Fruit fly (Drosophila melanogaster) whole organism, prepupa: Measurements from ENCODE around the gene ProRS-m.

ENCODE experiments used
- CG10631 ChIP-seq: fragments of 200-800 bp; sonication (Bioruptor generic); optimal IDR thresholded peaks from 2 replicates; lab custom pipeline; 2016; ENCODE audit warnings: missing biosample characterization, missing genetic modification characterization
- CG10669 ChIP-seq: fragments of 200-800 bp; sonication (Bioruptor generic); optimal IDR thresholded peaks from 3 replicates; lab custom pipeline; 2018; ENCODE audit warnings: missing biosample characterization, mild to moderate bottlenecking, missing genetic modification characterization, moderate library complexity
- CG11294 ChIP-seq: fragments of 200-800 bp; sonication (Bioruptor generic); IDR thresholded peaks from 2 replicates; pipeline ENCODE4 v1.3.6; 2022; ENCODE audit warnings: missing biosample characterization, missing genetic modification characterization
- CG15336 ChIP-seq: fragments of 200-800 bp; sonication (Bioruptor generic); IDR thresholded peaks from 2 replicates; pipeline ENCODE4 v1.3.6; 2022; ENCODE audit warnings: missing biosample characterization, missing genetic modification characterization
- CG1621 ChIP-seq: fragments of 200-800 bp; sonication (Bioruptor generic); optimal IDR thresholded peaks from 3 replicates; lab custom pipeline; 2018; ENCODE audit warnings: missing biosample characterization, mild to moderate bottlenecking, missing genetic modification characterization
- CG3032 ChIP-seq: fragments of 200-800 bp; optimal IDR thresholded peaks from 2 replicates; lab custom pipeline; 2019; ENCODE audit warnings: missing biosample characterization, mild to moderate bottlenecking, missing genetic modification characterization, moderate library complexity
- CG31627 ChIP-seq: fragments of 200-800 bp; sonication (Bioruptor generic); optimal IDR thresholded peaks from 3 replicates; lab custom pipeline; 2016; ENCODE audit warnings: missing biosample characterization, missing genetic modification characterization
- CG32006 ChIP-seq: fragments of 200-800 bp; sonication (Bioruptor generic); optimal IDR thresholded peaks from 3 replicates; lab custom pipeline; 2017; ENCODE audit warnings: missing biosample characterization, mild to moderate bottlenecking, missing genetic modification characterization
- CG34406 ChIP-seq: fragments of 200-800 bp; sonication (Bioruptor generic); optimal IDR thresholded peaks from 3 replicates; lab custom pipeline; 2016; ENCODE audit warnings: missing biosample characterization, missing genetic modification characterization
- CG3919 ChIP-seq: fragments of 200-800 bp; sonication (Bioruptor generic); optimal IDR thresholded peaks from 3 replicates; lab custom pipeline; 2016; ENCODE audit warnings: missing biosample characterization, missing genetic modification characterization
- CG4318 ChIP-seq: fragments of 200-800 bp; sonication (Bioruptor generic); optimal IDR thresholded peaks from 3 replicates; lab custom pipeline; 2017; ENCODE audit warnings: missing biosample characterization, mild to moderate bottlenecking, missing genetic modification characterization
- CG6276 ChIP-seq: fragments of 200-800 bp; sonication (Bioruptor generic); optimal IDR thresholded peaks from 2 replicates; lab custom pipeline; 2017; ENCODE audit warnings: missing biosample characterization, mild to moderate bottlenecking, missing genetic modification characterization
- CG6808 ChIP-seq: fragments of 200-800 bp; sonication (Bioruptor generic); optimal IDR thresholded peaks from 3 replicates; lab custom pipeline; 2017; ENCODE audit warnings: missing biosample characterization, missing genetic modification characterization, mild to moderate bottlenecking, moderate library complexity, missing genetic modification reagents
- CG6854 ChIP-seq: fragments of 200-800 bp; sonication (Bioruptor generic); optimal IDR thresholded peaks from 2 replicates; lab custom pipeline; 2017; ENCODE audit warnings: missing biosample characterization, mild to moderate bottlenecking, missing genetic modification characterization
- CG8319 ChIP-seq: fragments of 200-800 bp; sonication (Bioruptor generic); optimal IDR thresholded peaks from 3 replicates; lab custom pipeline; 2016; ENCODE audit warnings: missing biosample characterization, missing genetic modification characterization
- CG9139 ChIP-seq: fragments of 200-800 bp; sonication (Bioruptor generic); optimal IDR thresholded peaks from 3 replicates; lab custom pipeline; 2017; ENCODE audit warnings: missing biosample characterization, mild to moderate bottlenecking, missing genetic modification characterization
- Eip75B ChIP-seq: fragments of 200-800 bp; sonication (Bioruptor generic); optimal IDR thresholded peaks from 3 replicates; lab custom pipeline; 2016; ENCODE audit warnings: missing biosample characterization, missing genetic modification characterization
- Eip78C ChIP-seq: fragments of 200-800 bp; sonication (Bioruptor generic); peaks from one replicate; lab custom pipeline; 2016; ENCODE audit warnings: missing biosample characterization, missing genetic modification characterization
- Ets96B ChIP-seq: fragments of 200-800 bp; optimal IDR thresholded peaks from 2 replicates; lab custom pipeline; 2019; ENCODE audit warnings: missing biosample characterization, mild to moderate bottlenecking, missing genetic modification characterization, moderate library complexity
- Gug ChIP-seq: fragments of 200-800 bp; sonication (Bioruptor generic); IDR thresholded peaks from 2 replicates; pipeline ENCODE4 v1.3.6; 2022; ENCODE audit warnings: missing biosample characterization, missing genetic modification characterization
- Hr38 ChIP-seq: sonication (Bioruptor generic); optimal IDR thresholded peaks from 2 replicates; lab custom pipeline; 2016; ENCODE audit warnings: missing biosample characterization, missing genetic modification characterization
- Hr39 ChIP-seq: fragments of 200-800 bp; sonication (Bioruptor generic); optimal IDR thresholded peaks from 2 replicates; lab custom pipeline; 2016; ENCODE audit warnings: missing biosample characterization, missing genetic modification characterization
- Hr4 ChIP-seq: fragments of 200-800 bp; sonication (Bioruptor generic); optimal IDR thresholded peaks from 3 replicates; lab custom pipeline; 2016; ENCODE audit warnings: missing biosample characterization, missing genetic modification characterization
- Lpt ChIP-seq: fragments of 200-800 bp; sonication (Bioruptor generic); optimal IDR thresholded peaks from 3 replicates; lab custom pipeline; 2016; ENCODE audit warnings: missing biosample characterization, missing genetic modification characterization
- OdsH ChIP-seq: fragments of 200-800 bp; sonication (Bioruptor generic); optimal IDR thresholded peaks from 3 replicates; lab custom pipeline; 2016; ENCODE audit warnings: missing biosample characterization, missing genetic modification characterization
- Sox15 ChIP-seq: fragments of 200-800 bp; sonication (Bioruptor generic); optimal IDR thresholded peaks from 3 replicates; lab custom pipeline; 2016; ENCODE audit warnings: missing biosample characterization, missing genetic modification characterization
- achi ChIP-seq: fragments of 200-800 bp; sonication (Bioruptor generic); optimal IDR thresholded peaks from 3 replicates; lab custom pipeline; 2016; ENCODE audit warnings: missing biosample characterization, missing genetic modification characterization
- acj6 ChIP-seq: fragments of 200-800 bp; sonication (Bioruptor generic); optimal IDR thresholded peaks from 3 replicates; lab custom pipeline; 2016; ENCODE audit warnings: missing biosample characterization, missing genetic modification characterization
- dsx ChIP-seq: fragments of 200-800 bp; optimal IDR thresholded peaks from 3 replicates; lab custom pipeline; 2019; ENCODE audit warnings: missing biosample characterization, mild to moderate bottlenecking, missing genetic modification characterization, moderate library complexity; ENCODE audit not compliant: poor library complexity, severe bottlenecking
- eg ChIP-seq: fragments of 200-800 bp; sonication (Bioruptor generic); IDR thresholded peaks from 3 replicates; pipeline ENCODE4 v1.3.6; 2022; ENCODE audit warnings: missing biosample characterization, missing genetic modification characterization
- esn ChIP-seq: fragments of 200-800 bp; sonication (Bioruptor generic); optimal IDR thresholded peaks from 2 replicates; lab custom pipeline; 2016; ENCODE audit warnings: missing biosample characterization, mild to moderate bottlenecking, missing genetic modification characterization, moderate library complexity
- fd85E ChIP-seq: fragments of 200-800 bp; sonication (Bioruptor generic); optimal IDR thresholded peaks from 3 replicates; lab custom pipeline; 2016; ENCODE audit warnings: missing biosample characterization, missing genetic modification characterization
- lz ChIP-seq: fragments of 200-800 bp; sonication (Bioruptor generic); optimal IDR thresholded peaks from 3 replicates; lab custom pipeline; 2016; ENCODE audit warnings: missing biosample characterization, missing genetic modification characterization
- net ChIP-seq: fragments of 200-800 bp; sonication (Bioruptor generic); optimal IDR thresholded peaks from 3 replicates; lab custom pipeline; 2016; ENCODE audit warnings: missing biosample characterization, missing genetic modification characterization
- pdm3 ChIP-seq: fragments of 200-800 bp; sonication (Bioruptor generic); optimal IDR thresholded peaks from 3 replicates; lab custom pipeline; 2016; ENCODE audit warnings: missing biosample characterization, missing genetic modification characterization
- ss ChIP-seq, 2 experiments: fragments of 200-800 bp; sonication (Bioruptor generic); optimal IDR thresholded peaks; 2 replicates in 1 of 2; 3 replicates in 1 of 2; lab custom pipeline; 2017 to 2018; ENCODE audit warnings: mild to moderate bottlenecking in 2 of 2, missing biosample characterization in 2 of 2, missing genetic modification characterization in 2 of 2, moderate library complexity in 1 of 2
- svp ChIP-seq: fragments of 200-800 bp; sonication (Bioruptor generic); peaks from one replicate; lab custom pipeline; 2016; ENCODE audit warnings: missing biosample characterization, missing genetic modification characterization
- topi ChIP-seq: fragments of 200-800 bp; sonication (Bioruptor generic); optimal IDR thresholded peaks from 3 replicates; lab custom pipeline; 2016; ENCODE audit warnings: missing biosample characterization, missing genetic modification characterization
- vri ChIP-seq: fragments of 200-800 bp; sonication (Bioruptor generic); optimal IDR thresholded peaks from 3 replicates; lab custom pipeline; 2016; ENCODE audit warnings: missing biosample characterization, mild to moderate bottlenecking, missing genetic modification characterization

ProRS-m gene

DNA sequence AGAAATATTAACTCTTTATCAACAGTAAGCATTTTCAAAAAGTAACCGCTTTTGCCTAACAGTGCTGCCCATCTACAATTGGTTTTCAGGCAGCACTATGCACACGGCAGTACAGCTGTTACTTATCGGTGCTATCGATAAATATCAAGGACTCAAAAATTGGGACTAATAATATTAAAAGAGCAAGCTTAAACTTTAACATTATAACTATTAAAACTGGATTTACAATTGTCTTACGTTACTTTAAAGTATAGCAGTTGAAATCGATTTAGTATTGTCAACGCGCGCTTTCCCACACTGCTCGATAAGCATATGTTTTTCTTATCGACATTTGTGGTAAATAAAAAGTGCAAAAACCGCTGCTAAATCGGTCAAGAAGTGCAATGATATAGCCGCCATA, 20.2 kb downstream of the ProRS-m start, which contains the start of the genes CG42245 and MEP-1 (continued):
- TF ChIP-seq CG10631 (GFP tag; lab: Kevin White, UChicago) (peak; percentile 55), CG15336 (GFP tag; lab: Robert Waterston, UW) (no peak), Eip78C (GFP tag; lab: Kevin White, UChicago) (peak; percentile 69), acj6 (GFP tag; lab: Kevin White, UChicago) (peak; percentile 52), Eip75B (GFP tag; lab: Kevin White, UChicago) (peak; percentile 61), vri (peak; percentile 67), CG6808 (GFP tag; lab: Kevin White, UChicago) (peak; percentile 100), Ets96B (peak; percentile 30), CG32006 (GFP tag; lab: Kevin White, UChicago) (peak; percentile 14), dsx (GFP tag; lab: Kevin White, UChicago) (no peak), Lpt (GFP tag; lab: Kevin White, UChicago) (no peak), CG9139 (GFP tag; lab: Kevin White, UChicago) (no peak), topi (GFP tag; lab: Kevin White, UChicago) (peak; percentile 53), CG8319 (GFP tag; lab: Kevin White, UChicago) (peak; percentile 29), pdm3 (GFP tag; lab: Kevin White, UChicago) (peak; percentile 62), net (GFP tag; lab: Kevin White, UChicago) (peak; percentile 41), CG6854 (no peak), CG3919 (peak; percentile 66), Hr38 (GFP tag; lab: Kevin White, UChicago) (no peak), achi (GFP tag; lab: Kevin White, UChicago) (peak; percentile 26), CG34406 (peak; percentile 37), Gug (GFP tag; lab: Robert Waterston, UW) (no peak), eg (peak; percentile 40; the same call in 1 of the 3 replicates), Hr39 (GFP tag; lab: Kevin White, UChicago) (peak; percentile 34)

DNA sequence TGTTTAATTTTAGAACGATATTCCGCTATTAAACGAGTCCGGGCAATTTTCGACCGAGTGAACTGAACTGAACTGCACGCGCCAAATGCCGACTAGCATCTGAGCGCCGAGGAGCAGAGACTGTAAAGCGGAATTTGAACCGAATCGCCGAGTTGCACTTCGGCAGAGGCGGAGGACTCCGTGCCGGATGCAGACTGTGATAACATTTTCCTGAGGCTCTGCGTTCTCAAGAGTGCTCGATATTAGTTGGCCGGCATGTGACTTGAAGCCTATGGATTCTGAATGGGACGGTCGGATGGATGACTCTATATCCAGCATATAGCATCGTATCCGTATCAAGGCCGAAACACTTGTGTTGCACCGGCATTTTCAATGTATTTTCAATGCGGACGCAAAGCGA, 21.7 kb downstream of the ProRS-m start, which contains the start of gene Pxn:
Pxn (minus strand) TSS at position 101 of the 400 bp plus-strand sequence.
- TF ChIP-seq Ets96B (no peak), CG10669 (no peak), Eip78C (GFP tag; lab: Kevin White, UChicago) (peak; percentile 5), CG1621 (no peak), lz (GFP tag; lab: Kevin White, UChicago) (no peak)

DNA sequence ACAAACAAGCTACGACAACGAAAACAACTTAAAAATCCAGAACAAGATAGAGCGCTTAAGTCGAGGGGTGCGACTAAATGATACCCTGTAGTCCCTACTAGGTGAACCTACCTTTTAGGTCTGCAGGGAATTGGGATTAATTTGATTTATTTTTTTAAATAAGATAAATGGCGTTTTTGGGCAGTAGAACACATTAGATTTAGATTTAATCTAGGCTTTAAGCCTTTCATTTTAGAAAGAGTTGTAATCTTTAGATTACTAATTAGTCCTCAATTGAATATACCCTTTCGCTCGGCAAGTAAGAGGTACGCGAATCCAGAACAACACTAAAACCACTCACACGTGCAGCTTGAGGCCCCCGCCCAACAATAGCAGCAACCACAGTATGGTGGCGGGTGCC, 37.4 kb downstream of the ProRS-m start:
- peak; percentile 21 for TF ChIP-seq CG6276 (GFP tag; lab: Kevin White, UChicago)
- TF ChIP-seq OdsH (GFP tag; lab: Kevin White, UChicago) = peak; percentile 1
- no peak for TF ChIP-seq ss (GFP tag; optimal IDR thresholded peaks at IDR 0.05; lab: Kevin White, UChicago)
- TF ChIP-seq Sox15 = no peak
- peak; percentile 4 for TF ChIP-seq Hr4 (GFP tag; lab: Kevin White, UChicago)
- no peak for TF ChIP-seq Hr39 (GFP tag; lab: Kevin White, UChicago)
- peak; percentile 36 for TF ChIP-seq Ets96B
- peak; percentile 14 for TF ChIP-seq esn (GFP tag; lab: Kevin White, UChicago)
- peak; percentile 33 for TF ChIP-seq pdm3 (GFP tag; lab: Kevin White, UChicago)
- TF ChIP-seq CG15336 (GFP tag; lab: Robert Waterston, UW) = peak; percentile 16; the same call in 1 of the 2 replicates
- TF ChIP-seq CG32006 (GFP tag; lab: Kevin White, UChicago) = peak; percentile 38
- peak; percentile 4 for TF ChIP-seq topi (GFP tag; lab: Kevin White, UChicago)
- TF ChIP-seq CG3032 (tag; lab: Kevin White, UChicago) = peak; percentile 27
- no peak for TF ChIP-seq Eip75B (GFP tag; lab: Kevin White, UChicago)
- peak; percentile 14 for TF ChIP-seq CG10669
- no peak for TF ChIP-seq fd85E
- TF ChIP-seq CG4318 (GFP tag; lab: Kevin White, UChicago) = peak; percentile 13
- peak; percentile 67 for TF ChIP-seq Eip78C (GFP tag; lab: Kevin White, UChicago)
- TF ChIP-seq CG31627 (GFP tag; lab: Kevin White, UChicago) = peak; percentile 5
- peak; percentile 59 for TF ChIP-seq svp (GFP tag; lab: Kevin White, UChicago)
- TF ChIP-seq CG11294 (GFP tag; lab: Robert Waterston, UW) = no peak
- no peak for TF ChIP-seq achi (GFP tag; lab: Kevin White, UChicago)
- TF ChIP-seq CG6808 (GFP tag; lab: Kevin White, UChicago) = peak; percentile 14
